Worm (Caenorhabditis elegans) whole organism, L4/young adult: ENCODE measurements around the gene C05C12.4.

ENCODE experiments used
- W03F9.2 ChIP-seq: fragments of 150-350 bp; optimal IDR thresholded peaks from 2 replicates; lab custom pipeline; 2014; ENCODE audit warnings: missing biosample characterization, missing genetic modification characterization
- dao-5 ChIP-seq: sonication (generic microtip); optimal IDR thresholded peaks from 2 replicates; lab custom pipeline; 2016; ENCODE audit warnings: missing genotype, missing genetic modification characterization, moderate library complexity, missing compliant biosample characterization
- him-1 ChIP-seq: sonication (generic microtip); optimal IDR thresholded peaks from 2 replicates; lab custom pipeline; 2016; ENCODE audit warnings: missing genotype, missing genetic modification reagents, missing genetic modification characterization, missing compliant biosample characterization

DNA sequence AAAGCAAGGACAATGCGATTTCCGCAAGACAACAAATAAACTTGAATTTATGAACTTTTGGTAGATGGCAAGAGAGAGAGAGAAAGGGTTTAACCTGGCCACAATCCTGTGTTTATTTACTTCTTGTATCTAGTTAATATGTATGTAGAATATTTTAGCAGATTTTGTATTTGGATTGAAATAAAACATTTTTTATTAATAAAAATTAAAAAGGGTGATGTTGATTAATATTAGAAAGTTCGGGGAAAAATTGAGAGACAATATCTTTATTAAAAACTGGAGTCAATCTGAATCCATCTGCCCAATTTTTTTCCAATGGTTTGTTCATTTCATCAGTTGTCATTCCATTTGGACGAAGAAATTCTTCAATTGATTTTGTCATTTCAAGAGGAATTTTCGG lies 18.2 kb upstream of the C05C12.4 start, which contains the start of gene col-127:
- TF ChIP-seq dao-5 (tag; lab: Kevin White, UChicago) (no peak), him-1 (no peak), W03F9.2 (no peak)
